Fruit fly (Drosophila melanogaster): Measurements from ENCODE around the gene CG31626.

The CG31626 gene

DNA sequence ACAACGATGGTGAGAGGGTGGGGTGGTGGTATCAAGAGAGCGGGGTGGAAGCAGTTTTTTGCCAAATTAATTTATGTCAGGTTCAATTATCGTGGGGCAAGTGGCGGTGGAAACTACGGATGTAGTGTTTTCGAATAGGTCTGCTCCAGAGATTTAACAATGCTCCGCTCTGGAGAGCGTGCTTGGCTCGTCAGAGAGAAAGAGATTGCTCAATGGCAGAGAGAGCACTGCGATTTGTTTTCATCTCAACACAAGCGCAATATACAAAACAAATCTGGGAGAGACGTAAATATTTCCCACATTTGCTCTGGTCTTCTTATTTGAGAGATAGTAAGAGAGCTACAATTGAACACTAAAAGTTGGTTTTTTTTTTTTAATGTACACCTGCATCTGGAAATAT is 14.8 kb downstream of the CG31626 start:
- TF ChIP-seq zf30C (GFP tag; optimal IDR thresholded peaks at IDR 0.05) (no peak), Meics (GFP tag; optimal IDR thresholded peaks at IDR 0.05) (no peak), Dip3 (GFP tag; optimal IDR thresholded peaks at IDR 0.05) (no peak), CG6791 (GFP tag; IDR thresholded peaks at IDR 0.05; ENCODE audit: partially characterized antibody) (0 out of 3 replicates have a peak, but pooled peaks have one; percentile 28), hbn (GFP tag; IDR thresholded peaks at IDR 0.05; ENCODE audit: partially characterized antibody) (peak; percentile 43; the same call in 1 of the 2 replicates), seq (GFP tag; IDR thresholded peaks at IDR 0.05) (0 out of 2 replicates have a peak, but pooled peaks have one; percentile 51), Six4 (GFP tag; optimal IDR thresholded peaks at IDR 0.05) (no peak), chinmo (GFP tag; IDR thresholded peaks at IDR 0.05; ENCODE audit: partially characterized antibody) (peak; percentile 60; the same call in 2 of the 4 replicates), unc-4 (GFP tag; IDR thresholded peaks at IDR 0.05; ENCODE audit: partially characterized antibody) (peak; percentile 27; the same call in 1 of the 2 replicates), TFAM (GFP tag; optimal IDR thresholded peaks at IDR 0.05) (no peak), CG3065 (GFP tag; optimal IDR thresholded peaks at IDR 0.05) (no peak), CG11398 (GFP tag; optimal IDR thresholded peaks at IDR 0.05) (no peak), HLH54F (GFP tag; optimal IDR thresholded peaks at IDR 0.05) (no peak), Trl (optimal IDR thresholded peaks at IDR 0.05) (peak; percentile 87 to 94), Trl (GFP tag; optimal IDR thresholded peaks at IDR 0.05) (no peak), CG1233 (GFP tag; optimal IDR thresholded peaks at IDR 0.05) (no peak), CG30431 (GFP tag; optimal IDR thresholded peaks at IDR 0.05) (no peak), CG8388 (GFP tag; optimal IDR thresholded peaks at IDR 0.05) (no peak), otp (GFP tag; IDR thresholded peaks at IDR 0.05) (no peak), CG34224 (GFP tag; IDR thresholded peaks at IDR 0.05; ENCODE audit: partially characterized antibody) (peak; percentile 50; the same call in 2 of the 3 replicates), Opbp (GFP tag; IDR thresholded peaks at IDR 0.05; ENCODE audit: partially characterized antibody) (no peak), sisA (GFP tag; IDR thresholded peaks at IDR 0.05) (no peak), cg (GFP tag; optimal IDR thresholded peaks at IDR 0.05) (peak; percentile 44), vvl (GFP tag; IDR thresholded peaks at IDR 0.05) (no peak), grau (tag; optimal IDR thresholded peaks at IDR 0.05) (no peak), chn (GFP tag; optimal IDR thresholded peaks at IDR 0.05) (no peak), dmrt99B (tag; optimal IDR thresholded peaks at IDR 0.05) (no peak), crol (GFP tag; IDR thresholded peaks at IDR 0.05) (0 out of 2 replicates have a peak, but pooled peaks have one; percentile 19), sob (GFP tag; IDR thresholded peaks at IDR 0.05) (no peak), gsb (GFP tag; IDR thresholded peaks at IDR 0.05) (no peak), CG3995 (GFP tag; optimal IDR thresholded peaks at IDR 0.05) (no peak), CG32532 (GFP tag; IDR thresholded peaks at IDR 0.05) (peak; percentile 19; the same call in 1 of the 2 replicates), ham (GFP tag; IDR thresholded peaks at IDR 0.05) (no peak), tin (GFP tag; optimal IDR thresholded peaks at IDR 0.05) (no peak), CG18619 (GFP tag; optimal IDR thresholded peaks at IDR 0.05) (no peak)

DNA sequence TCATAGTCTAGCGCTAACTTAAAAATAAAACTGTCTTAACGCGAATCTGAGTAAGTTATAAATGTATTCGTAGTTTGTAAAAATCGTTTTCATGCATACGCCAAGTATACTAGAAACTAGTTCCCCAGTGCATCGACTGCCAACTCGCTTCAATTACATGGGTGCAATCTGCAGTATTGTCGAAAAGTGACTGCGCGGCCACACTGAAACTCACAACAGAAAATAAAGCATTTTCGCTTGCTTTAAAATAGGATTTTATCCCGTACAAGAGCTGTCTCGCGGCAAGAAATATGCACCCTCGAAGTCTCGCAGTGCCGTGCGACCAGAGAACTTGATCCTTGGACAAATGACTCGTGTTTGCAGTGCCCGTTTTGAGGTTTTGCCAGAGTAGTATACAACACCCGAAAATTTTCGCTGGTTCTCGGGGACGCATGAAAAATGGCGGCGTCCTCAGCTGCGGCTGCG is 15.4 kb downstream of the CG31626 start, which contains the start of gene CG8677:
CG8677 (plus strand) TSS at position 199 of the 465 bp plus-strand sequence.
- TF ChIP-seq HmgZ (tag; optimal IDR thresholded peaks at IDR 0.05) = peak; percentile 57
- no peak for TF ChIP-seq Dip2 (GFP tag; IDR thresholded peaks at IDR 0.05)
- TF ChIP-seq gfzf (GFP tag; optimal IDR thresholded peaks at IDR 0.05) = peak; percentile 92
- TF ChIP-seq caup (GFP tag; optimal IDR thresholded peaks at IDR 0.05; ENCODE audit: severe bottlenecking) = no peak
- TF ChIP-seq CG1832 (GFP tag; optimal IDR thresholded peaks at IDR 0.05) = no peak
- no peak for TF ChIP-seq pho (GFP tag; optimal IDR thresholded peaks at IDR 0.05)
- no peak for TF ChIP-seq CG6689 (GFP tag; IDR thresholded peaks at IDR 0.05)
- no peak for TF ChIP-seq CG9876 (GFP tag; optimal IDR thresholded peaks at IDR 0.05)
- no peak for TF ChIP-seq Usf (GFP tag; optimal IDR thresholded peaks at IDR 0.05)
- TF ChIP-seq bcd (GFP tag; optimal IDR thresholded peaks at IDR 0.05) = no peak
- peak in 1 of 2 experiments; percentile 1 for TF ChIP-seq dpn (GFP tag; optimal IDR thresholded peaks at IDR 0.05)
- TF ChIP-seq al (GFP tag; IDR thresholded peaks at IDR 0.05) = no peak
- no peak for TF ChIP-seq sc (optimal IDR thresholded peaks at IDR 0.05)
- no peak for TF ChIP-seq sc (GFP tag; optimal IDR thresholded peaks at IDR 0.05)
- TF ChIP-seq gcm2 (GFP tag; optimal IDR thresholded peaks at IDR 0.05) = no peak
- no peak for TF ChIP-seq Poxn (GFP tag; IDR thresholded peaks at IDR 0.05)
- TF ChIP-seq CG3847 (GFP tag; IDR thresholded peaks at IDR 0.05) = peak; percentile 56; the same call in 1 of the 2 replicates
- no peak for TF ChIP-seq CG7271 (tag; optimal IDR thresholded peaks at IDR 0.05)
- TF ChIP-seq CG1529 (GFP tag; optimal IDR thresholded peaks at IDR 0.05) = no peak

All from whole organism, embryonic.